Worm (Caenorhabditis elegans) whole organism, mixed stage, embryonic: ENCODE data around the gene F48G7.8.

ENCODE experiments used
- M03D4.4 ChIP-seq: sonication (generic microtip); optimal IDR thresholded peaks from 2 replicates; lab custom pipeline; 2017; ENCODE audit warnings: mild to moderate bottlenecking, missing genetic modification characterization, missing compliant biosample characterization
- ces-1 ChIP-seq: fragments of 150-350 bp; optimal IDR thresholded peaks from 2 replicates; lab custom pipeline; 2014; ENCODE audit warnings: missing biosample characterization, missing genetic modification reagents, missing genetic modification characterization
- elt-3 ChIP-seq: fragments of 150-350 bp; optimal IDR thresholded peaks from 2 replicates; lab custom pipeline; 2014; ENCODE audit warnings: missing biosample characterization, missing genetic modification characterization
- lin-13 ChIP-seq: fragments of 150-350 bp; optimal IDR thresholded peaks from 2 replicates; lab custom pipeline; 2014; ENCODE audit warnings: missing biosample characterization, missing genetic modification characterization
- mep-1 ChIP-seq: fragments of 150-350 bp; optimal IDR thresholded peaks from 2 replicates; lab custom pipeline; 2017; ENCODE audit warnings: missing biosample characterization, missing genetic modification reagents, missing genetic modification characterization, inconsistent platforms
- nhr-76 ChIP-seq: sonication (generic microtip); optimal IDR thresholded peaks from 2 replicates; lab custom pipeline; 2017; ENCODE audit warnings: missing biosample characterization, missing genetic modification characterization
- unc-39 ChIP-seq: fragments of 150-350 bp; optimal IDR thresholded peaks from 2 replicates; lab custom pipeline; 2014; ENCODE audit warnings: missing biosample characterization, missing genetic modification characterization
- ztf-11 ChIP-seq: fragments of 150-350 bp; optimal IDR thresholded peaks from 2 replicates; lab custom pipeline; 2014; ENCODE audit warnings: missing biosample characterization, missing genetic modification characterization

DNA sequence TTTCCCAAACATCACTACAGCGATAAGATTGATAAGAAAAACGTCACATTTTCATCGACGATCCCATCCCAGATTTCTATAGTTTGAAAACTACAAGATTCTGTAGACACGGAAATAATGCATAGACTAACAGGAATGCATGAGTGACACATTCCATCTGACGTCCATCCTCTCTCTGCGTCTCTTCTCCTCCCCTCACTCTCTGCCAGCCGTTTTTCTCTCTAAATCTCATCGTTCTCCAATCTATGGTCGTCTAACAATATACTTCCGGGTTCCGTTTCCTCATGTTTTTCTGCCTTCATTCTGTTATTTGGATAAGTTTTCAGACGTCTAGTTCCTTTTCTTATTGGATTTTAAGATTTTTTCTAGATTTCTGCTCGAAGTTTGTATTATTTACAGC is 8.4 kb downstream of the F48G7.8 start, which contains the start of gene F48G7.4:
- no peak for TF ChIP-seq M03D4.4 (tag; lab: Kevin White, UChicago)
- TF ChIP-seq nhr-76 (tag; lab: Kevin White, UChicago): no peak
- TF ChIP-seq ces-1 (GFP tag; lab: Kevin White, UChicago): no peak
- no peak for TF ChIP-seq mep-1
- TF ChIP-seq unc-39: no peak
- no peak for TF ChIP-seq ztf-11 (tag; lab: Kevin White, UChicago)
- TF ChIP-seq elt-3 (tag; lab: Kevin White, UChicago): no peak
- TF ChIP-seq lin-13 (tag; lab: Kevin White, UChicago): no peak
